Worm (Caenorhabditis elegans): ENCODE results near the gene Y116A8B.4.

Gene Y116A8B.4

ce11 chrIV:17249691-17250181, 26.2 kb downstream of the Y116A8B.4 start, which contains the start of gene eelo-2 (continued):
- TF ChIP-seq pag-3 (tag; optimal IDR thresholded peaks at IDR 0.05; ENCODE audit: borderline replicate concordance, insufficient read depth) (peak; percentile 74), blmp-1 (tag; optimal IDR thresholded peaks at IDR 0.05) (peak; percentile 84), lin-15B (tag; optimal IDR thresholded peaks at IDR 0.05) (peak; percentile 99), egl-13 (tag; optimal IDR thresholded peaks at IDR 0.05) (peak; percentile 97), nhr-76 (tag; optimal IDR thresholded peaks at IDR 0.05) (peak; percentile 80), mep-1 (tag; optimal IDR thresholded peaks at IDR 0.05) (peak; percentile 100), sptf-1 (tag; optimal IDR thresholded peaks at IDR 0.05) (no peak), ceh-90 (tag; optimal IDR thresholded peaks at IDR 0.05) (peak; percentile 68), lin-35 (GFP tag; optimal IDR thresholded peaks at IDR 0.05) (peak; percentile 100), fkh-4 (tag; optimal IDR thresholded peaks at IDR 0.05; ENCODE audit: borderline replicate concordance) (peak; percentile 82), irx-1 (tag; optimal IDR thresholded peaks at IDR 0.05) (peak; percentile 98), nhr-11 (tag; optimal IDR thresholded peaks at IDR 0.05) (peak; percentile 97), isw-1 (GFP tag; IDR thresholded peaks at IDR 0.05) (peak; percentile 98), lin-13 (GFP tag; optimal IDR thresholded peaks at IDR 0.05) (peak; percentile 99), fkh-10 (GFP tag; optimal IDR thresholded peaks at IDR 0.05) (peak; percentile 99), alr-1 (tag; optimal IDR thresholded peaks at IDR 0.05; ENCODE audit: borderline replicate concordance) (no peak), aha-1 (tag; optimal IDR thresholded peaks at IDR 0.05) (peak; percentile 97), nhr-47 (tag; optimal IDR thresholded peaks at IDR 0.05) (peak; percentile 99), efl-3 (GFP tag; optimal IDR thresholded peaks at IDR 0.05) (peak; percentile 91), lin-14 (GFP tag; optimal IDR thresholded peaks at IDR 0.05) (peak; percentile 99), mab-9 (GFP tag; IDR thresholded peaks at IDR 0.05) (peak; percentile 98), nhr-85 (tag) (peak; percentile 99), jun-1 (tag; optimal IDR thresholded peaks at IDR 0.05) (peak; percentile 98), ceh-63 (GFP tag; optimal IDR thresholded peaks at IDR 0.05) (no peak), egl-27 (tag; optimal IDR thresholded peaks at IDR 0.05) (peak; percentile 48 to 88), ceh-82 (tag; optimal IDR thresholded peaks at IDR 0.05) (peak; percentile 99 to 100 (median 100)), nhr-12 (tag; optimal IDR thresholded peaks at IDR 0.05) (peak; percentile 73), tlp-1 (tag; optimal IDR thresholded peaks at IDR 0.05) (no peak), C04F5.9 (tag; optimal IDR thresholded peaks at IDR 0.05) (peak; percentile 92), grh-1 (GFP tag; IDR thresholded peaks at IDR 0.05) (peak; percentile 98), lir-3 (tag; optimal IDR thresholded peaks at IDR 0.05; ENCODE audit: poor library complexity) (peak; percentile 94), ztf-4 (tag; optimal IDR thresholded peaks at IDR 0.05) (peak; percentile 97), nhr-20 (tag; optimal IDR thresholded peaks at IDR 0.05) (peak; percentile 99), efl-1 (optimal IDR thresholded peaks at IDR 0.05) (peak; percentile 100), efl-1 (GFP tag; optimal IDR thresholded peaks at IDR 0.05 in 1 of 2) (peak; percentile 100), ztf-11 (tag; optimal IDR thresholded peaks at IDR 0.05) (peak; percentile 62 to 95), unc-86 (tag; optimal IDR thresholded peaks at IDR 0.05) (peak; percentile 99), dpl-1 (GFP tag; optimal IDR thresholded peaks at IDR 0.05) (peak; percentile 100), nhr-84 (tag; optimal IDR thresholded peaks at IDR 0.05) (no peak), xbp-1 (tag; optimal IDR thresholded peaks at IDR 0.05) (peak; percentile 98), nhr-90 (tag; optimal IDR thresholded peaks at IDR 0.05; ENCODE audit: poor library complexity) (peak; percentile 99), unc-130 (tag; optimal IDR thresholded peaks at IDR 0.05) (peak; percentile 99), nhr-19 (GFP tag; conservative IDR thresholded peaks at IDR 0.05) (peak; percentile 99), ama-1 (optimal IDR thresholded peaks at IDR 0.05) (peak; percentile 84), hpl-2 (GFP tag; optimal IDR thresholded peaks at IDR 0.05) (peak; percentile 92), pax-3 (tag; optimal IDR thresholded peaks at IDR 0.05) (peak; percentile 98), C16A3.4 (tag; optimal IDR thresholded peaks at IDR 0.05) (peak; percentile 100), nhr-77 (tag; optimal IDR thresholded peaks at IDR 0.05) (peak; percentile 98), ceh-8 (GFP tag; optimal IDR thresholded peaks at IDR 0.05) (peak; percentile 97), fos-1 (tag; optimal IDR thresholded peaks at IDR 0.05) (peak; percentile 96), tbx-2 (tag; optimal IDR thresholded peaks at IDR 0.05) (peak; percentile 99), vab-15 (tag; optimal IDR thresholded peaks at IDR 0.05) (peak; percentile 88), unc-62 (GFP tag; optimal IDR thresholded peaks at IDR 0.05) (peak; percentile 33)

Measured in whole organism, L1 larva.